Fruit fly (Drosophila melanogaster): ENCODE measurements around the gene Nmt.

The Nmt gene

DNA sequence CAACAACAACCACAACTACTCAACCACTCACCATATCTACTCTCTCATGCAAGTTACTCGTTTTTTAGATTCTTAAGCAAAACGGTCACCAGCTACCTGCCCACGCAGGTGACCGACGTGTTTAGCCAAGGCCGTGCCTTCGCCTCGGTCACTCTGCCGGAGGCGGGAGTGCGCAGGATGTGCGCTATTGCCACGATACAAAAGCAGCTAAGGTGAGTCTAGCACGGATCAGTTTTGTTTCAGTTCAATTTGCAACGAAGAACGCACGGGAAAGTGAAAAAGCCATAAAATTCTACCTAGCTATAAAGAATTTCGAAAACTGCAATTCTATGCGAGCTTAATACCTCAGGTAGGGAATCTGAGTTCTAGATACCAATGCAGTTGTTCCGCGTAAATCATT, 11.0 kb upstream of the Nmt start:
- TF ChIP-seq ttk (optimal IDR thresholded peaks at IDR 0.05) (no peak), psq (optimal IDR thresholded peaks at IDR 0.05) (no peak), Myc (optimal IDR thresholded peaks at IDR 0.05) (no peak), insv (optimal IDR thresholded peaks at IDR 0.05) (no peak), Sin3A (optimal IDR thresholded peaks at IDR 0.05) (no peak), h (optimal IDR thresholded peaks at IDR 0.05) (no peak)

DNA sequence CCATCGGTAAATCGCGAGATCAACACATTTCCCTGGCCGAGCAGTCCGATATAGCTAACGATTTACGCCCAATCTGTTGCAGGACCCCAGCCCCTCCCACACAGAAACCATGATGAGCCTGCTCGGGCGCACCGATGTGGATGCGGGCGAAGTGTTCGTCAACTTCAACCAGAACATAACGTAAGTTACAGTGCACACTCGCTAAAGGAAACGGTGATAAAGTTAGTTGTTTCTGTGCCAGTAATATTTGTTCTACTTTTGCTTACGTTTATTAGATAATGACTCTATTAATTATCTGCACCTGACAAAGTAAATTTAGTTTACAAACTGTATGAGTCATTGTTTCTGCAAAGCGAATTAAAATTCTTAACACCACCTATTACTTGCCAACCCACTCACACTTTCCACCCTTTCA, 9.2 kb upstream of the Nmt start:
- no peak for TF ChIP-seq psq (optimal IDR thresholded peaks at IDR 0.05)
- TF ChIP-seq h (optimal IDR thresholded peaks at IDR 0.05) = no peak
- TF ChIP-seq Sin3A (optimal IDR thresholded peaks at IDR 0.05) = no peak
- TF ChIP-seq insv (optimal IDR thresholded peaks at IDR 0.05) = no peak
- no peak for TF ChIP-seq ttk (optimal IDR thresholded peaks at IDR 0.05)
- no peak for TF ChIP-seq Myc (optimal IDR thresholded peaks at IDR 0.05)

DNA sequence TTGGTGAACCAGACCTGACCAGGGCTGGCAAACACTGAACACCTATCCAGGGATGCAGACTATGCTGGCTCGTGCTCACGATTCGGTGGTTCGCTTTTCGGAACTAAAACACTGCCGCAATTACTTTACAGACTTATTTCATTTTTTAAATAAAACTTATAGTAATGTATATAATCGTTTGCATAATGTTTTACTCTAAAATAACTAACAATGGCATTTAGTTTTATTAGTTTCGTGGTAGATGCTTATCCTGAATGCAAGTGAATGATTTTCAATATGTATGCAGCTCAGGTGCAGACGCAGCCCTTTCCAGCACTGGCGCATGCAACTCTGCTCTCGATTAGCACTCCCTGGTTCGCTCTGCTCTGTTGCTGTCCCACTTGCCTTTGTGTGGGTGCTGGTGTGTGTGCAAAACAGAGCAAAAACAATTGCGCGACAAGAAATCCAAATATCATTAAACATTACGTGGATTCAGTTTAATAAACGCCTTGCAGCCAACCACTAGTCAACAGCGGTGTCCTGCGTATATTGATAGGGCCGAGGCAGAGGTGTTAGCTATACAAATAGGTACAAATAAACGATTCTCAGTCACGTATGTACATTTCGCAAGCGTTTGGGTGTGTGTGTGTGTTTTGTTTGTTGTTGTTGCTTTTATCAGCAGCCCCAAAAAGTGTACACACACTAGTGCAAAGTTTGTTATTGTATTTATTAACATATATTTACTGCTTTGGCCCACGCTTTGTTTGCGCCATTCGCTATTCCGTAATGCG, 8.6 kb upstream of the Nmt start, which contains the start of the genes ERR and Atg18a:
Gene ERR (minus strand): TSS at position 45 of the 770 bp plus-strand sequence.
Gene Atg18a (plus strand): TSS at position 231 of the 770 bp plus-strand sequence.
- TF ChIP-seq insv (optimal IDR thresholded peaks at IDR 0.05) = no peak
- TF ChIP-seq psq (optimal IDR thresholded peaks at IDR 0.05) = no peak
- TF ChIP-seq ttk (optimal IDR thresholded peaks at IDR 0.05) = no peak
- TF ChIP-seq Myc (optimal IDR thresholded peaks at IDR 0.05) = no peak
- no peak for TF ChIP-seq Sin3A (optimal IDR thresholded peaks at IDR 0.05)
- no peak for TF ChIP-seq h (optimal IDR thresholded peaks at IDR 0.05)

DNA sequence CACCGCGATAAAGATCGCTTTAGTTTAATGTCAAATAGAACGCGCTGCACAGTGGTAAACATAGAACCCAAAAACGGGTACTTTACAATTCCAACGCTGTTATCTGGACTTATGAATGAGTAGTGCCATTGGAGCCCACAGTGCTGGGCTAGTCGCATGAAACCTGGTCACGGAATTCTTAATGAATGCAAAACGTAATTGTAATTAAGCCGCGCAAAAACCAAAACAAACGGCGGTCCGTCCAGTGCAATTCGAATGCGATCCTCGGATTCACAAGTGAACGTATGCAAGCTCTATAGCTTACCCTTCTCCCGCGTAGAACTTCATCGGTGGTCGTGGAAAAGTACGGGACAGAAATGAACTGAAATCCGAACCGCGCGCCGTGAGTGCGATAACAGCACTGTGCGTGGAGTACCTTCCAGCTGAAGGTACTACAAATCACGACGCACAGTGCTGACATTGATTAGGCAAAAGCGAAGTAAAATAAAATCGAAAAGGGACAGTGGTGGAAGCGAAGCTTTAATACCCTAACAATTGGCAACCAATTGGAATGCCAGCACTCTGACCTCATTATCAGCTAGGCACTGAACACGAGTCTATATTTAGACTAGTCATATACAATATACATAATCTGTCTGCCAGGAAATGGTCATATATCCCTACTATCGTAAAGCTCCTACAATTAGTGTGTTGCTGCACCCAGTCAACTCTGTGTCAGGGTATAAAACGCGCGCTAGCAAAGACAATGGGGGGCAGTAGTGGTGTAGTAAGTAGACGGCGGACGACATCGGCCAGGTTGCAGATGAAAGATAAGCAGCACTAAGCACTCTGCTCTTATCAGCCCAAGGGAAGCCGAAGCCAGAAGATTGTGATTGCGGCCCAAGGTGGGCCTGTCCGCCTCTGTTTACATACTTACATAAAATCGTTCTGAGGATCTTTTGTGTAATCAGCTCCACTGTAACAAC, 7.3 kb upstream of the Nmt start:
- TF ChIP-seq insv (optimal IDR thresholded peaks at IDR 0.05) (no peak), Sin3A (optimal IDR thresholded peaks at IDR 0.05) (no peak), ttk (optimal IDR thresholded peaks at IDR 0.05) (no peak), h (optimal IDR thresholded peaks at IDR 0.05) (no peak), Myc (optimal IDR thresholded peaks at IDR 0.05) (no peak), psq (optimal IDR thresholded peaks at IDR 0.05) (no peak)

DNA sequence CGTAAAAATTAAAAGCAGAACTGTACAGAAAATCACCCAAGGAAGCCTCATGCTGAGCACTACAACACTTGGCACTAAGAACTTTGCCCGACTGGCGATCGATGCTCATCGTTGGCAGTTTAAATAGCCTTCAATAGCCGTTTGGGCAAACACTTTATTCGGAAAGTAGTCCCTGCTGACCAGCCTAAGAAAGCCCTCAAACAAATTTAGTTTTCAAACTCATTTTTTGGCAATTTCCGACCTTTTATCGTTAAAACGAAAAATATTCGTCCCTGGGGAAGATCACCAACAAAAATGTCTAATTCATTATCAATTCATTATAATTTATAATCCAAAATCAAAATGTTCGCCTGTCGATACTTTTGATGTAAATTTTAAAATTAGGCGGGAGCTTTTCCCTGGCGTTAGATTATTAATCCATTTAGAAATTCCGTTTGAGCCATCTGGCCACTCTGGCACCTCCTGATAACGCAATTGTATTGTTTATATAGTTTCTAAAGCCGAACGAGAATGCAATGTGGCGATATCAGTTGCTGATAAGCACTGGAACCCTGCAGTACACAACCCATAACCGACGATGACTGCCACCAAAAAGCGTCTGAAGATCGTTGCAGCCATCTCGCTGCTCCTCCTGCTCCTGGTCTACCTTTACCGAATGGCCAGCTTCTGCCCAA, 2.4 kb upstream of the Nmt start, which contains the start of the genes mthl7 and Uxs:
Gene mthl7 (minus strand): TSS at position 51 of the 674 bp plus-strand sequence.
Gene Uxs (plus strand): TSS at position 460 of the 674 bp plus-strand sequence.
- no peak for TF ChIP-seq psq (optimal IDR thresholded peaks at IDR 0.05)
- no peak for TF ChIP-seq insv (optimal IDR thresholded peaks at IDR 0.05)
- TF ChIP-seq Myc (optimal IDR thresholded peaks at IDR 0.05) = no peak
- TF ChIP-seq h (optimal IDR thresholded peaks at IDR 0.05) = no peak
- TF ChIP-seq Sin3A (optimal IDR thresholded peaks at IDR 0.05) = no peak
- no peak for TF ChIP-seq ttk (optimal IDR thresholded peaks at IDR 0.05)

DNA sequence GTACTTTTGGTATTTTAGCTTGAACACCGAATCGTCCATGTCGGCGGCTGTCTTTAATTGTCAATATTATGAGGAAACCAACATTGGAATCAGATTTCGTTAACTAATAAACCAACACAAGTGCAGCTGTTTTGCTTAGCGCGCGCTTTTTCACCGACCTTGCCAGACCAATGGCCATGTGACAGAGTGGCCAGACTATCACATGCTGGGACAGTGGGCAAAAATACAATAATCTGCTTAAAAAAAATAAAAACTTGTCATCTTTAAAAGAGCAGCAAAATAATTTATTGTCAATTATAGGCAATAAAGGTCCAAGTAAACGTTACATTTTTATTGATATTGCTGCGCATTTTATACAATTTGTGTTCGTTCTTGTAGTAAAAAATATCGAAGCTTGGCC, 2.4 kb downstream of the Nmt start, which contains the start of gene RecQ4:
Gene RecQ4 (minus strand): TSS at position 161 of the 400 bp plus-strand sequence.
- TF ChIP-seq Myc (optimal IDR thresholded peaks at IDR 0.05) (no peak), Sin3A (optimal IDR thresholded peaks at IDR 0.05) (no peak), insv (optimal IDR thresholded peaks at IDR 0.05) (no peak), h (optimal IDR thresholded peaks at IDR 0.05) (no peak), psq (optimal IDR thresholded peaks at IDR 0.05) (no peak), ttk (optimal IDR thresholded peaks at IDR 0.05) (no peak)

DNA sequence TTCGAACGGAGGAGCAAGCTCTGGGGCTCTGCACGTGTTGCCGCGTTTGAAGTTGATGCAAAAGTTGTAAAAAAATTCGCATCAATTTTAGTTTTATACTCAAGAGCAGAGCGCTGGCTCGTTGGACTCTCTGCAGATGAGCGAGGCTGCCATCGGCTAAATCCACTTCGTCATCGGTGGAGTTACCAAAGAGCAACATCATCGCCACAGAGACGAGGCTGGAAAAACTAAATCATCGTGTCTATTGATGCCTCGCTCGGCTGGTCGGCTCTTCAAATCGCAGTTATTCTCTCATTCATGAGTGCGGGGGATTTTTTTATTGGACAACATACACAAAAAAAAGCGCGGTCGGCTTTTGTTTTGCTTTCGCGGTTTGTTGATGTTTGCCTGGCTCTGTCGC, 12.8 kb downstream of the Nmt start, which contains the start of gene CG13675:
Gene CG13675 (minus strand): TSS at position 83 of the 400 bp plus-strand sequence.
- no peak for TF ChIP-seq psq (optimal IDR thresholded peaks at IDR 0.05)
- no peak for TF ChIP-seq insv (optimal IDR thresholded peaks at IDR 0.05)
- no peak for TF ChIP-seq h (optimal IDR thresholded peaks at IDR 0.05)
- TF ChIP-seq Myc (optimal IDR thresholded peaks at IDR 0.05) = no peak
- TF ChIP-seq Sin3A (optimal IDR thresholded peaks at IDR 0.05) = no peak
- TF ChIP-seq ttk (optimal IDR thresholded peaks at IDR 0.05) = no peak

DNA sequence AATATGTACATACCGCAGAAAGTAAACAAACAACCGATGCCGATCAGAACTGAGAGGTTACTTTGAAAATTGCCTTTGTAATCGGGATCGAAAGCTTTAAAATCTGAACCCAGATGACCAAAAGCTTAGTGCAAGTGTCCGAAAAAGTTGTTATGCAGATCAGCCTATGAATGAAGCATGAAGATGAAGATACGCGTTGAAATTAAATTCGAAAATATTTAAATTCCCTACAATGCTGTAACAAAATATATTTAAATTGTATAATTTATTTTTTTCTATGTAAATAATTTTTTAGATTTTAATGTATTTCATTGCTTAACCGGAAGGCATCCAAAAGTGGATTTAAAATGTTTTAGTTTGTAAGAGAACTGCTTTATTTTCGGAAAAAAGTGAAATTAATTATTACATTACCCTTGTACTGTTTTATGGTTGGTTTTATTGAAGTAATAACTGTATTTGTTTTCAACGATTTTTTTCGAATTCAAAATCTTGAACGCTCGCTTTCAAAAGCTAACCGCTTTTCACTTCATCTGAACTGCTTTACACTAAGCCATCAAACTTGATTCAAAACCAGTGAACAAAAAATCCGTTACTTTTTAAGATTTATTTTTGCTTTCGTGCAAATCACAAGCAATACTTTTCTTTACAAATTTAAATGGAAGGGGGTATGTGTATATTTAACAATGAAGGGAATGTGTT, 18.4 kb downstream of the Nmt start, which contains the start of gene CG43886:
Gene CG43886 (minus strand): TSS at position 51 of the 699 bp plus-strand sequence.
- TF ChIP-seq psq (optimal IDR thresholded peaks at IDR 0.05) (no peak), ttk (optimal IDR thresholded peaks at IDR 0.05) (no peak), insv (optimal IDR thresholded peaks at IDR 0.05) (no peak), Myc (optimal IDR thresholded peaks at IDR 0.05) (no peak), Sin3A (optimal IDR thresholded peaks at IDR 0.05) (no peak), h (optimal IDR thresholded peaks at IDR 0.05) (no peak)

DNA sequence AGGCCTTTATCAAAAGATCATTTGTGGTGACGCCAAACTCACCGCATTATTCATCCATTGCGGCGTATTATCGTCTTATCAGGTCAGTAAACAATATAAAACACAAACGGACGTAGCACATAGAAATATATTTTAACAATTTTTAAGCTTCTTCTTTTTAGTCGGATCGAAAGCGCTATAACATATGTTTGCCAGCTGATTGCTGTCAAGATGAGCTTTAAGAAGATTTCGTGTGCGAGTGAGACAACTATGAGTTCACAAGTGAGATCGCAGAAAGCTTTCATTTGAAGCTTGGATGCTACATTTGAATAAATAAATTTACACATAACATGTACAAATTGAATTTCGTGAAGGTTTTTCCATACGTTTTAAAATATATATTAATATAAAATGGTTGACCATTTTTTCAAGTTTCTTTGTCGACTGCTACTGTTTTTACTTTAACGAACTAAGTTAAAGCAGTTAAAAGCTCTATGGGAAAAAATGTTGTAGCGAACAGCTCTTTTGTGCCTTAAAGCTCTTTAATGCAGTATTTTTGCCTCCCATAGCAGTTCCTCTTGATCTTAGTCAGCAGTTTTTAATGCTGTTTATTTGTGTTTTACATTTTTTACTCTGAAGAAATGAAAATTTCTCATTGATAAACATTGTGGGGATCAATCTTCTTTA, 19.4 kb downstream of the Nmt start, which contains the start of gene CG42445:
Gene CG42445 (minus strand): TSS at position 186 of the 666 bp plus-strand sequence.
- TF ChIP-seq ttk (optimal IDR thresholded peaks at IDR 0.05) (no peak), Sin3A (optimal IDR thresholded peaks at IDR 0.05) (no peak), insv (optimal IDR thresholded peaks at IDR 0.05) (no peak), Myc (optimal IDR thresholded peaks at IDR 0.05) (no peak), psq (optimal IDR thresholded peaks at IDR 0.05) (no peak), h (optimal IDR thresholded peaks at IDR 0.05) (no peak)

DNA sequence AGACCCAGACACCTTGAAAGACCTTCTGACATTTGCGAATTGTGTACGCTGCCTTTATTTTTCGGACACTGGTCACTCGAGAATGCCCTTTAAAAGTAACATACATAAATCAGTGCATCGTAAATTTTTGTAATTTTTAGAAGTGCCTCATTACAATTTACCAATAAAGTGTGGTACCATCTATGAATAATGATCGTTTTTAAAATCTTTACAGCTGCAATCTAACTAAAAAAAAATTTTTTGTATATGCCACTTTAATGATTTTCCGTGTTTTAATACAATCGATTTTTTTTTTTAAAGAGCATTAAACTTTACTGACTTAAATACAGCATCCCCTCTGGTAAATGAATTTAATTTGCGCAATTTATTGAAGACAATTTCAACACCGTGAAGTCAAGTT, 21.1 kb downstream of the Nmt start:
- no peak for TF ChIP-seq h (optimal IDR thresholded peaks at IDR 0.05)
- TF ChIP-seq insv (optimal IDR thresholded peaks at IDR 0.05) = no peak
- no peak for TF ChIP-seq ttk (optimal IDR thresholded peaks at IDR 0.05)
- no peak for TF ChIP-seq psq (optimal IDR thresholded peaks at IDR 0.05)
- TF ChIP-seq Myc (optimal IDR thresholded peaks at IDR 0.05) = no peak
- TF ChIP-seq Sin3A (optimal IDR thresholded peaks at IDR 0.05) = no peak

Measured in Kc167 (cell line).